Worm (Caenorhabditis elegans) whole organism, L4/young adult: ENCODE results near the gene hlh-27.
"Not testable (repeated sequence)": the region's sequence is repeated elsewhere in the genome, so short reads cannot be mapped to it uniquely, and the experiment has no call there.

Experiments
- W03F9.2 ChIP-seq: fragments of 150-350 bp; optimal IDR thresholded peaks from 2 replicates; lab custom pipeline; 2014; ENCODE audit warnings: missing biosample characterization, missing genetic modification characterization
- dao-5 ChIP-seq: sonication (generic microtip); optimal IDR thresholded peaks from 2 replicates; lab custom pipeline; 2016; ENCODE audit warnings: missing genotype, missing genetic modification characterization, moderate library complexity, missing compliant biosample characterization
- him-1 ChIP-seq: sonication (generic microtip); optimal IDR thresholded peaks from 2 replicates; lab custom pipeline; 2016; ENCODE audit warnings: missing genotype, missing genetic modification reagents, missing genetic modification characterization, missing compliant biosample characterization

The hlh-27 gene

ce11 chrII:5534939-5535338 lies 5.1 kb downstream of the hlh-27 start, which contains the start of gene hlh-25:
Gene hlh-25 (plus strand): TSS chrII:5535239.
- not testable (repeated sequence) for TF ChIP-seq W03F9.2; dao-5 (tag; lab: Kevin White, UChicago); him-1

- TF ChIP-seq dao-5 (tag; lab: Kevin White, UChicago) (no peak), him-1 (no peak), W03F9.2 (no peak)
Measured at ce11 chrII:5533642-5534041, 6.4 kb downstream of the hlh-27 start, which contains the start of gene hlh-26. Gene hlh-26 (minus strand): TSS chrII:5533742.

- no peak for TF ChIP-seq dao-5 (tag; lab: Kevin White, UChicago)
- no peak for TF ChIP-seq W03F9.2
- no peak for TF ChIP-seq him-1
Measured at ce11 chrII:5531855-5532328, 8.1 kb downstream of the hlh-27 start, which contains the start of gene C17C3.9. Gene C17C3.9 (minus strand): TSS chrII:5532278.

ce11 chrII:5527841-5528240 lies 12.2 kb downstream of the hlh-27 start, which contains the start of gene ZK177.1:
Gene ZK177.1 (plus strand): TSS chrII:5528141.
- no peak for TF ChIP-seq him-1
- no peak for TF ChIP-seq W03F9.2
- TF ChIP-seq dao-5 (tag; lab: Kevin White, UChicago) = no peak

ce11 chrII:5525297-5525696 lies 14.7 kb downstream of the hlh-27 start, which contains the start of gene tbx-35:
Gene tbx-35 (minus strand): TSS chrII:5525397.
- no peak for TF ChIP-seq dao-5 (tag; lab: Kevin White, UChicago)
- TF ChIP-seq W03F9.2 = no peak
- TF ChIP-seq him-1 = no peak

DNA sequence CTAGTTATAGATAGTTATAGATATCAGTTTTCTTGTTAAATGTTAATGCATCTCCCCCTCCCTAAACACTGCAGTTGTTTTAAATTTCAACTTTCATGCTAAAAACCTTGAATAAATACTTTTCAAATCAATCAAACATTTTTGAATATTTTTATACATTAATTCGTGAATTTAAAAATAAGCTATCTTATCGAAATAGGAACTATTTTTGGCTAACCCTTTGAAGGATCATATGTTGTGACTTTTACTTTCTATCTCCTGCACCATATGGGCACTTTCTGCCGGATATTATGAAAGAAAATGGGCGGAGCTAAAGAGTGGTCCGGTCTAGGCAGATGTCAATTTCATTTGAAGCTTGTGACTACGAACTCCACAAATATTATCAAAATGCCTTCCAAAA lies 17.4 kb downstream of the hlh-27 start, which contains the start of gene ZK177.11:
TSS of gene ZK177.11 (plus strand) at position 301 of the 400 bp plus-strand sequence.
- no peak for TF ChIP-seq W03F9.2
- no peak for TF ChIP-seq dao-5 (tag; lab: Kevin White, UChicago)
- no peak for TF ChIP-seq him-1

- TF ChIP-seq W03F9.2 (no peak), him-1 (no peak), dao-5 (tag; lab: Kevin White, UChicago) (no peak)
Measured at ce11 chrII:5521411-5521810, 18.6 kb downstream of the hlh-27 start, which contains the start of gene ZK177.12. Gene ZK177.12 (plus strand): TSS chrII:5521711.

DNA sequence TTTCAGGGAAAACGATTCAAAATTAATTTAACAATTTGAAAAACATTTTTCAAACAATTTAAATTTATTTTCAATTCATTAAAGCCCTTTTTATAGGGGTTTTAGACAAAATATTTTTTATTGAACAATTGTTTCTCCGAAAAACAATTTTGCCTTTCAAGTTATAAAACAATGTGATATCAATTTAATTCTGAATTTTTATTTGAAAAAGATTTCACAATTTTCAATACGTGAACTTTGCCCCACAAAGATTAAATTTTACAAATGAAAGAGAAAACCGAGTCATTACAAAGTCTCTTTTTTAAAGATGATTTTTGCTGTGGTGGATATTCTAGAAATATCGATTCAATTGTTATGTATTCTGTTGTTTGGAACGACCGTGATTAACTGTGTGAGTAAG lies 21.1 kb downstream of the hlh-27 start, which contains the start of gene ZK177.2:
TSS of gene ZK177.2 (plus strand) at position 301 of the 400 bp plus-strand sequence.
- TF ChIP-seq dao-5 (tag; lab: Kevin White, UChicago) (no peak), him-1 (no peak)

ce11 chrII:5518055-5518454 lies 22.0 kb downstream of the hlh-27 start:
- no peak for TF ChIP-seq dao-5 (tag; lab: Kevin White, UChicago)
- no peak for TF ChIP-seq W03F9.2
- no peak for TF ChIP-seq him-1

DNA sequence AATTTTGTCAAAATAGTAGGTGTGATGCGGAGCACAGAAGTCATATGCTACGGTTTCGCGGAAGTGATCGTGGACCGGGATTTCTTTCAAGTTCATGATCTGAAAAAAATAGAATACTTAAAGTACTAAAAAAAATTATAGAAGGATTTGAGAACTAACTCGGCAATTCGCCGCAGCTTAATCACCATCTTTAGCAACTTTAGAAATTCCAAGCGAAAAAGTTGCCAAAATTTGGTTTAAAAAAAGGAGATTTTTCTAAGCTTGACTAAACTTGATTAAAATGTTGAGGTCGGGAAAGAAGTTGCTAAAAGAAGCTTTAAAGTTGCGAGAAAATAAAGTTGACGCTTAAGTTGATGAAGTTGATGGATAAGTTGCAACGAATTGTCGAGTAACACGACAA lies 22.4 kb downstream of the hlh-27 start, which contains the start of gene ZK177.9:
TSS of gene ZK177.9 (minus strand) at position 101 of the 400 bp plus-strand sequence.
- TF ChIP-seq him-1 = no peak
- no peak for TF ChIP-seq W03F9.2
- no peak for TF ChIP-seq dao-5 (tag; lab: Kevin White, UChicago)

DNA sequence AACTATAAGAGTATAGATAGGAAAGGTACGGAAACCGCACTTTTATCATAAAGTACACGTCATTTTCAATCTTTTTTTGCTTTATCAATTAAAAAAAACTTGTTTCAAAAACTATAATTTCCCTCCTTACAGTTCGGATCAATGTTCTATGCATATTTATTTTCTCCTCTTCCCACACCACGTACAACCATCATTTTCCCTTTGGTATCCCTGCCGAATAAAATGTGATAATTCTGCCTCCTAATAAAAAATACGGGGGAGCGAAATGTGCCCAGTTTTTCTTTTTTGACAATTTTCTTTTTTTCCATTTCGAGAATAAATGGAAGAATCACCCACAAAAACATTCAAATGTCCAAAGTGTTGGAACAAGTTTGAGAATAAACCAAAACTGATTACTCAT lies 24.5 kb downstream of the hlh-27 start, which contains the start of gene ZK177.3:
TSS of gene ZK177.3 (plus strand) at position 301 of the 400 bp plus-strand sequence.
- TF ChIP-seq him-1 (no peak), W03F9.2 (no peak), dao-5 (tag; lab: Kevin White, UChicago) (no peak)

- TF ChIP-seq W03F9.2 (no peak), dao-5 (tag; lab: Kevin White, UChicago) (no peak), him-1 (no peak)
Measured at ce11 chrII:5514846-5515245, 25.2 kb downstream of the hlh-27 start, which contains the start of gene sahd-1. Gene sahd-1 (minus strand): TSS chrII:5514945.

DNA sequence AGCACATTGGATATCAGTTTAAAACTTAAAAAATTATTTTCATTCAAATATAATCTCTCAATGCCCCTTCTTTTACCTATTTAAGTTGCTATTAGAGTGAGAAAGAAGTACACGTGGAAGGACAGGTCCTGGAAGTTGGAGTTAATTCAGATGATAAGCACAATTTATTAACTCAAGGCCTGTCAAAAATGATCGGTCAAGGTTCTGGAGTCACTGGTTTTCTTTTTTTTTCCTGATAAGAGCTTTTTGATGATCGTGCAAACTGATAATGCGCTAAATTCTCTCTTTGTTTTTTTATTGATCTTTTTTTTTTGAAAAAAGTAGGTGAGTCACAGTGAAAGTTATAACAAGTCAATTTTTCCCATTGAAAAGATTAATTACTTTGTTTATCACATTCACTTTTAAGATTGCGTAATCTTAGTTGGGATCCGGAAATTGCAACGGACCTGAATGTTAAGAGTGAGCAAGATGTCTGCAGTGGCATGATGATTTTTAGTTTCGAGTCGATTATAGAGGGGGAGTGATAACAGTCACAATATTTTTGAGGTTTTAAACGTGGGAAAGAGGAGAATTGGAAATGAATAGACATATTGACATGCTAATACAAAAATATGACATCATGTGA lies 27.4 kb downstream of the hlh-27 start:
- TF ChIP-seq him-1 = no peak

DNA sequence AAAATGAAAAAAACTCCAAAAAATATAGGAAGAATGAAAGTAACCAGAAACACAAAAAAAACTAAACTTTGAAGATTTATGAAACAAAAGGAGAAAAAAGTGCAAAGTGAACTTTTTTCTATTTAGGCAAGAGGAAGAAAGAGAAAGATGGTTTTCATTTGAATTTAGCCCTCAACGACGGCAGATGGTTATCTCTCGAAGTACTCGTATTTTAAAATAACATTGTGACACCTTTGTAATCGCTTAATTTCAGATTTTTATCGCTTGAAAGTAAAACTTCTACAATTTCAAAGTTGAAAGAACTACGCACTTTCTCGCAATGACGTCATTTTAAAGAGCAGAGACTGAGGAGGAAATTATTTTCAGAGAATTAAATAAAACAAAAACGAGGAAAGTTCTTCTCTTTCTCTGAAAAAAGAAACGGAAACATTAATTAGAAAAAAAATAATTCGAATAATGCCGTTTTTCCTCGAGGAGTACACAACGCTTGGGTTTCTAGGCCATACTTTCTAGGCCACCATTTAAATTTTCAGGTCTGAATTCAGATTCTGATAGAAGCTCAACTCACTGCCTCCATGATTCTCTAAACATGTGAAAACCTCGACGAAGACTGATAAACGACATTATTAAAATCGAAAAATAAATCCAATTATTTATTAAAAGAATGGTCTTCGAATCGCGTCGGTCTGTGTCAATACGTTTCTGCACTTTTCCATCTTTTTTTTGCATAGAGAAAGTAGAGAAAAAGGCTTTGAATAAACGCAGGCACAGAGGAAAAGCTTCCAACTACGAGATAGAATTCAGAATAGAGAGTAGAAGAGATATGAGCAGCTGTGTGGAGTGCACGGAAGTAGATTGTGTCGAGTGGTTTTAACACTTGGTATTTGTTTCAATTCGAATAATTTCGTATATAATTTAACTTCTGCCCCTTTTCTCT lies 28.3 kb downstream of the hlh-27 start:
- TF ChIP-seq him-1 = no peak
- no peak for TF ChIP-seq W03F9.2
- no peak for TF ChIP-seq dao-5 (tag; lab: Kevin White, UChicago)
